Fruit fly (Drosophila melanogaster) whole organism: ENCODE data around the gene CG9471.

ENCODE experiments used
- CG8478 ChIP-seq: fragments of >200 bp; optimal IDR thresholded peaks from 2 replicates; lab custom pipeline; 2018; ENCODE audit warnings: inconsistent platforms
- Dll ChIP-seq: fragments of >200 bp; optimal IDR thresholded peaks from 2 replicates; lab custom pipeline; 2017
- psq ChIP-seq: fragments of >200 bp; optimal IDR thresholded peaks from 2 replicates; lab custom pipeline; 2017
- usp ChIP-seq: fragments of >200 bp; optimal IDR thresholded peaks from 2 replicates; lab custom pipeline; 2017; ENCODE audit warnings: missing biosample characterization, missing genetic modification characterization, mixed read lengths

dm6 chr3R:9812447-9812846 lies 41.1 kb upstream of the CG9471 start, which contains the start of gene CG8534:
- no peak for TF ChIP-seq psq (lab: Kevin White, UChicago)
- no peak for TF ChIP-seq usp
- no peak for TF ChIP-seq Dll (lab: Kevin White, UChicago)
- no peak for TF ChIP-seq CG8478
